Fruit fly (Drosophila melanogaster): ENCODE results near the gene CG45049.

dm6 chr3R:22780135-22780534 is 53.4 kb downstream of the CG45049 start:
- TF ChIP-seq usp (GFP tag; optimal IDR thresholded peaks at IDR 0.05) (no peak), pan (optimal IDR thresholded peaks at IDR 0.05) (no peak), EcR (GFP tag; optimal IDR thresholded peaks at IDR 0.05) (no peak), psq (optimal IDR thresholded peaks at IDR 0.05) (no peak), CG8478 (optimal IDR thresholded peaks at IDR 0.05) (no peak), Dll (optimal IDR thresholded peaks at IDR 0.05) (no peak)

Data from whole organism.